Worm (Caenorhabditis elegans): ENCODE results near the gene ceh-41.

ceh-41 gene

DNA sequence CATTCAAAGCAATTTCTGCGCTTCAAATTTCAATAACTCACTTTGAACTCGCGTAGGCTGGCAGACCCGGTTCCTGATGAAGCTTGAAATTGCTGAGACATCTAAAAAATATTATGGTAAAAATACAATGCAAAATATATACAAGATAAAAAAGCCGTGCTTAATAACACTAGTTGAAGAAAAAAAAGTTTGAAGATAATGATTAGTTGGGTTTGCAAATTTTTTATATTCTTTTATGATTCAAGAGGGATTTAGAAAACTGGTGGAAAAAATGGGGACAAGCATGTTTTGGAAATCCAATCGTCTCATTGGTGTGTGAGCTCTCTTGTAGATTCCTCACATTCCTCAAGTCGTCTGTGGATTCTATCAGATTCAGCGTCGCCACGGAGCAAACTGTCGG, 4.2 kb upstream of the ceh-41 start, which contains the start of gene ceh-21:
ceh-21 (minus strand) TSS at position 101 of the 400 bp plus-strand sequence.
- no peak for TF ChIP-seq nhr-76 (tag; optimal IDR thresholded peaks at IDR 0.05)
- no peak for TF ChIP-seq M03D4.4 (tag; optimal IDR thresholded peaks at IDR 0.05)
- no peak for TF ChIP-seq lin-32 (GFP tag; optimal IDR thresholded peaks at IDR 0.05)
- TF ChIP-seq mab-5 (tag; optimal IDR thresholded peaks at IDR 0.05): no peak
- no peak for TF ChIP-seq cnd-1 (tag; optimal IDR thresholded peaks at IDR 0.05)
- TF ChIP-seq tbx-8 (GFP tag; optimal IDR thresholded peaks at IDR 0.05): no peak
- TF ChIP-seq nhr-2 (tag; optimal IDR thresholded peaks at IDR 0.05): no peak
- TF ChIP-seq ztf-11 (tag; optimal IDR thresholded peaks at IDR 0.05): no peak
- TF ChIP-seq ceh-43 (GFP tag; optimal IDR thresholded peaks at IDR 0.05): no peak
- no peak for TF ChIP-seq unc-62 (GFP tag; optimal IDR thresholded peaks at IDR 0.05)
- no peak for TF ChIP-seq snpc-4 (tag; optimal IDR thresholded peaks at IDR 0.05)
- no peak for TF ChIP-seq ces-1 (GFP tag; optimal IDR thresholded peaks at IDR 0.05)
- TF ChIP-seq sem-2 (GFP tag; optimal IDR thresholded peaks at IDR 0.05): no peak
- no peak for TF ChIP-seq nhr-12 (tag; optimal IDR thresholded peaks at IDR 0.05)
- no peak for TF ChIP-seq unc-39 (tag; optimal IDR thresholded peaks at IDR 0.05)
- TF ChIP-seq elt-1 (tag; optimal IDR thresholded peaks at IDR 0.05; ENCODE audit: borderline replicate concordance, insufficient read depth): no peak
- TF ChIP-seq ceh-39 (tag; optimal IDR thresholded peaks at IDR 0.05): no peak

DNA sequence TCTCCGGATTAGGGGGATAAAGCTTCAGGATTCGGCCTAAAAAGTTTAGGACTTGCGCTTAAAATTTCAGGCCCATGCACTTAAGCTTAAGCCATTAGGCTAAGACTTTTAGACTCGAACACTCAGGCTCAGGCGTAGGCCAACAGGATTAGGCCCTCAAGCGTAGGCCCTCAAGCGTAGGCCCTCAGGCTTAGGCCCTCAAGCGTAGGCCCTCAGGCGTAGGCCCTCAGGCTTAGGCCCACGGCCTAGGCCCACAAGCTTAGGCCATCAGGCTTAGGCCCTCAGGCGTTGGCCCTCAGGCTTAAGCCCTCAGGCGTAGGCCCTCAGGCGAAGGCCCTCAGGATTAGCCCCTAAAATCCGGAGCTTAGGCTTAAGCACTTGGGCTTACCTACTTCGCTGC, 2.0 kb upstream of the ceh-41 start:
- TF ChIP-seq unc-39 (tag; optimal IDR thresholded peaks at IDR 0.05): no peak
- TF ChIP-seq sptf-1 (tag; optimal IDR thresholded peaks at IDR 0.05): peak; percentile 46
- no peak for TF ChIP-seq nhr-28 (tag; optimal IDR thresholded peaks at IDR 0.05)

DNA sequence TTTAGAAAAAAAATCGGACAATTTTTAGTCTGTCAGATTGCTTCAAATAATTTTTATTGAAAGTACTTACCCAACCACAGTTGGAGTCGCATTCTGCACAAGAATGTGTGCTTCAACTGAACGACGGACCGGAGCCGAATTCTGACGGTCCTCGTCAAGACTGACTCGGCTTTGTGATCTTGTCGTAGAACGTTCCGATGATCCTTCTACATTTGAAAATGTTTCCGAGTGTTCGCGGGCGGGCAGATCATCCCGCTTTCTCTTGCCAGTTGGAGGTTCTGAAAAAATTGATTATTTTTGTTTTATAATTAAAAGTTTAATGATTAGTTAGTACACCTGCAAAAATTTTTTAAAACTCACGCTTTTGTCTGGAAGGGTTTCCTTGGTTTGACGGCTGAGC, 790 bp downstream of the ceh-41 start:
- TF ChIP-seq mls-2 (tag; optimal IDR thresholded peaks at IDR 0.05) (no peak), ceh-43 (GFP tag; optimal IDR thresholded peaks at IDR 0.05) (no peak), unc-120 (tag; optimal IDR thresholded peaks at IDR 0.05; ENCODE audit: poor library complexity, severe bottlenecking) (no peak), flh-1 (GFP tag; optimal IDR thresholded peaks at IDR 0.05) (no peak), mab-5 (tag; optimal IDR thresholded peaks at IDR 0.05) (no peak), elt-3 (tag; optimal IDR thresholded peaks at IDR 0.05) (no peak), lin-13 (tag; optimal IDR thresholded peaks at IDR 0.05) (no peak), drap-1 (GFP tag; optimal IDR thresholded peaks at IDR 0.05) (no peak), unc-62 (GFP tag; optimal IDR thresholded peaks at IDR 0.05) (no peak), ztf-11 (tag; optimal IDR thresholded peaks at IDR 0.05) (no peak), unc-39 (tag; optimal IDR thresholded peaks at IDR 0.05) (no peak), pha-4 (tag; optimal IDR thresholded peaks at IDR 0.05) (no peak), lin-32 (GFP tag; optimal IDR thresholded peaks at IDR 0.05) (no peak), ces-1 (GFP tag; optimal IDR thresholded peaks at IDR 0.05) (no peak)

DNA sequence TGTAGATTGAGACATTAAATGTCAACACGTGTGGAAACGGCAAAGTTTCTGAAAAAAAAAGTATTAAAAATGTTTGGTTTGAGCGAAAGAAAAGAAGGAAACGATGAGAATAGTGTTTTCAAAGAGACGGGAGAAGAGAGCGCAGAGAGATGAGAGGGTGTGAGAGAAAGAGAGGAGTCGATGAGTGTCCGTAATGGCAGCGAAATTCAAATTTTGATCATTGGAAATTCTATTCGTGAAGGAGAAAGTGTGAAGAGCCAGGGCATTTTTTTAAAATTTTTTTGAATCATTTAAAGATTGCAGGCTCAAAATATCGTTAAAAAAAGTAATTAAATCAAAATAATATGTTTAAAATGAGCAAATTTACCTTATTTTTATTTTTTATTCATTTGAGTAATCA, 3.0 kb downstream of the ceh-41 start, which contains the start of gene T26C11.4:
T26C11.4 (minus strand) TSS at position 54 of the 400 bp plus-strand sequence.
- TF ChIP-seq lin-13 (tag; optimal IDR thresholded peaks at IDR 0.05) (no peak), lin-32 (GFP tag; optimal IDR thresholded peaks at IDR 0.05) (no peak), elt-3 (tag; optimal IDR thresholded peaks at IDR 0.05) (no peak), pha-4 (tag; optimal IDR thresholded peaks at IDR 0.05) (peak; percentile 3), blmp-1 (tag; optimal IDR thresholded peaks at IDR 0.05) (no peak), nhr-28 (tag; optimal IDR thresholded peaks at IDR 0.05) (no peak), nhr-76 (tag; optimal IDR thresholded peaks at IDR 0.05) (no peak), zip-8 (tag; optimal IDR thresholded peaks at IDR 0.05) (no peak), ces-1 (GFP tag; optimal IDR thresholded peaks at IDR 0.05) (peak; percentile 15), ceh-43 (GFP tag; optimal IDR thresholded peaks at IDR 0.05) (no peak), ceh-39 (tag; optimal IDR thresholded peaks at IDR 0.05) (peak; percentile 67), unc-39 (tag; optimal IDR thresholded peaks at IDR 0.05) (no peak), mls-2 (tag; optimal IDR thresholded peaks at IDR 0.05) (no peak), nhr-2 (tag; optimal IDR thresholded peaks at IDR 0.05) (no peak), ceh-83 (GFP tag; optimal IDR thresholded peaks at IDR 0.05) (no peak), mep-1 (tag; optimal IDR thresholded peaks at IDR 0.05) (peak; percentile 5), unc-62 (GFP tag; optimal IDR thresholded peaks at IDR 0.05) (no peak), tbx-8 (GFP tag; optimal IDR thresholded peaks at IDR 0.05) (no peak), hlh-1 (tag; optimal IDR thresholded peaks at IDR 0.05) (no peak)

DNA sequence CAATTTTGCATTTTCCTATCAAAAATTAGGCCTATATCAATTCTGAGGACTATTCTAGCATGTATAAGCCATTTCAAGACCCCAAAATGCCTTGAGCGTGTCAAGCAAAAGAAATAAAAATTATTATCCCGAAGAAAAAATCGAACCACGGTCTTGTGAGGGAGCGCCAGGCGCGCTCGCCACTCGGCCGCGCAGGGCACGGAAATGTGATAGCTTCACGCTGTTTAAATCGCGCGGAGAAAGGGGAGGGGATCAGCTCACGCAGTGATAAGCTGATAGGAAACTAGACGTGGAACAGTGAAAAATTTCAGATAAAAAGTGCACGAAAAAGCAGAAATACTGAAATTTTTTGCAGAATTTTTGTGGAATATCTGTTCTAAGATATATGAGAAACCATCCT, 10.8 kb downstream of the ceh-41 start:
- TF ChIP-seq sptf-1 (tag; optimal IDR thresholded peaks at IDR 0.05) (peak; percentile 86), tbx-8 (GFP tag; optimal IDR thresholded peaks at IDR 0.05) (peak; percentile 8), flh-1 (GFP tag; optimal IDR thresholded peaks at IDR 0.05) (peak; percentile 2), bed-3 (GFP tag; optimal IDR thresholded peaks at IDR 0.05) (peak; percentile 64), ceh-39 (tag; optimal IDR thresholded peaks at IDR 0.05) (no peak), ham-2 (GFP tag; optimal IDR thresholded peaks at IDR 0.05) (peak; percentile 62), lin-32 (GFP tag; optimal IDR thresholded peaks at IDR 0.05) (peak; percentile 66), mab-5 (tag; optimal IDR thresholded peaks at IDR 0.05) (no peak), mls-2 (tag; optimal IDR thresholded peaks at IDR 0.05) (peak; percentile 59), hlh-1 (tag; optimal IDR thresholded peaks at IDR 0.05) (peak; percentile 6), ceh-83 (GFP tag; optimal IDR thresholded peaks at IDR 0.05) (peak; percentile 75), zip-8 (tag; optimal IDR thresholded peaks at IDR 0.05) (no peak), nhr-76 (tag; optimal IDR thresholded peaks at IDR 0.05) (no peak), M03D4.4 (tag; optimal IDR thresholded peaks at IDR 0.05) (peak; percentile 77), elt-3 (tag; optimal IDR thresholded peaks at IDR 0.05) (no peak), cnd-1 (tag; optimal IDR thresholded peaks at IDR 0.05) (peak; percentile 73), ceh-43 (GFP tag; optimal IDR thresholded peaks at IDR 0.05) (peak; percentile 65), mep-1 (tag; optimal IDR thresholded peaks at IDR 0.05) (no peak), drap-1 (GFP tag; optimal IDR thresholded peaks at IDR 0.05) (peak; percentile 77), lin-13 (tag; optimal IDR thresholded peaks at IDR 0.05) (no peak), sem-2 (GFP tag; optimal IDR thresholded peaks at IDR 0.05) (peak; percentile 46), unc-39 (tag; optimal IDR thresholded peaks at IDR 0.05) (no peak), ztf-11 (tag; optimal IDR thresholded peaks at IDR 0.05) (no peak), snpc-4 (tag; optimal IDR thresholded peaks at IDR 0.05) (no peak), nhr-2 (tag; optimal IDR thresholded peaks at IDR 0.05) (no peak), unc-120 (tag; optimal IDR thresholded peaks at IDR 0.05; ENCODE audit: poor library complexity, severe bottlenecking) (peak; percentile 33), elt-1 (tag; optimal IDR thresholded peaks at IDR 0.05; ENCODE audit: borderline replicate concordance, insufficient read depth) (no peak), nhr-28 (tag; optimal IDR thresholded peaks at IDR 0.05) (no peak), lsy-2 (tag; optimal IDR thresholded peaks at IDR 0.05) (no peak), unc-62 (GFP tag; optimal IDR thresholded peaks at IDR 0.05) (no peak), pha-4 (tag; optimal IDR thresholded peaks at IDR 0.05) (no peak)

Measured in whole organism, mixed stage, embryonic.